Fruit fly (Drosophila melanogaster): ENCODE data around the gene CG32225.

dm6 chr3L:20354872-20355271 lies 48.8 kb upstream of the CG32225 start:
- TF ChIP-seq ttk (optimal IDR thresholded peaks at IDR 0.05) (no peak), psq (optimal IDR thresholded peaks at IDR 0.05) (no peak), h (optimal IDR thresholded peaks at IDR 0.05) (no peak), Sin3A (optimal IDR thresholded peaks at IDR 0.05) (no peak)
